Worm (Caenorhabditis elegans): Measurements from ENCODE around the gene idpa-1.

Gene idpa-1

ce11 chrIII:2879703-2880102, 21.3 kb downstream of the idpa-1 start (continued):
- TF ChIP-seq Y67H2A.10 (GFP tag; conservative IDR thresholded peaks at IDR 0.05) = no peak
- no peak for TF ChIP-seq ceh-91 (GFP tag; IDR thresholded peaks at IDR 0.05)
- no peak for TF ChIP-seq nhr-90 (tag; optimal IDR thresholded peaks at IDR 0.05)
- no peak for TF ChIP-seq let-607 (tag; optimal IDR thresholded peaks at IDR 0.05)
- no peak for TF ChIP-seq B0019.2 (GFP tag; conservative IDR thresholded peaks at IDR 0.05)
- TF ChIP-seq Y53F4B.3 (GFP tag; IDR thresholded peaks at IDR 0.05) = no peak
- no peak for TF ChIP-seq athp-1 (tag; optimal IDR thresholded peaks at IDR 0.05)
- no peak for TF ChIP-seq snpc-4 (GFP tag; optimal IDR thresholded peaks at IDR 0.05)
- no peak for TF ChIP-seq snpc-4 (tag; optimal IDR thresholded peaks at IDR 0.05)
- TF ChIP-seq D2030.7 (GFP tag; IDR thresholded peaks at IDR 0.05) = peak; percentile 33; the same call in 1 of the 2 replicates
- TF ChIP-seq pha-4 (tag; optimal IDR thresholded peaks at IDR 0.05) = no peak
- no peak for TF ChIP-seq madf-8 (GFP tag; conservative IDR thresholded peaks at IDR 0.05)
- TF ChIP-seq xnd-1 (tag; optimal IDR thresholded peaks at IDR 0.05) = no peak
- no peak for TF ChIP-seq F10E7.11 (tag; optimal IDR thresholded peaks at IDR 0.05)
- peak; percentile 19; the same call in 1 of the 2 replicates for TF ChIP-seq hmg-1.2 (GFP tag; IDR thresholded peaks at IDR 0.05)
- no peak for TF ChIP-seq snpc-3.4 (tag; optimal IDR thresholded peaks at IDR 0.05)
- TF ChIP-seq bed-1 (GFP tag; IDR thresholded peaks at IDR 0.05) = no peak
- TF ChIP-seq rcor-1 (GFP tag; IDR thresholded peaks at IDR 0.05) = peak; percentile 8; the same call in 1 of the 2 replicates
- TF ChIP-seq sea-2 (GFP tag; IDR thresholded peaks at IDR 0.05) = no peak
- no peak for TF ChIP-seq B0336.3 (GFP tag; IDR thresholded peaks at IDR 0.05)
- TF ChIP-seq B0035.1 (tag; optimal IDR thresholded peaks at IDR 0.05) = no peak
- no peak for TF ChIP-seq F37B4.10 (GFP tag; IDR thresholded peaks at IDR 0.05)
- TF ChIP-seq ztf-3 (GFP tag; optimal IDR thresholded peaks at IDR 0.05) = no peak
- TF ChIP-seq nfya-1 (tag; optimal IDR thresholded peaks at IDR 0.05; ENCODE audit: borderline replicate concordance, insufficient read depth) = no peak
- TF ChIP-seq sdz-38 (tag; optimal IDR thresholded peaks at IDR 0.05) = no peak
- no peak for TF ChIP-seq hsf-1 (GFP tag; IDR thresholded peaks at IDR 0.05)
- TF ChIP-seq lin-54 (GFP tag; optimal IDR thresholded peaks at IDR 0.05) = no peak
- no peak for TF ChIP-seq egrh-3 (GFP tag; IDR thresholded peaks at IDR 0.05)
- no peak for TF ChIP-seq ccch-3 (GFP tag; optimal IDR thresholded peaks at IDR 0.05)
- no peak for TF ChIP-seq hlh-26 (GFP tag; conservative IDR thresholded peaks at IDR 0.05)
- no peak for TF ChIP-seq F22D6.2 (tag; optimal IDR thresholded peaks at IDR 0.05)
- TF ChIP-seq zfh-2 (GFP tag; conservative IDR thresholded peaks at IDR 0.05) = peak; percentile 54; the same call in 1 of the 2 replicates
- TF ChIP-seq attf-3 (GFP tag; conservative IDR thresholded peaks at IDR 0.05) = no peak
- no peak for TF ChIP-seq nhr-27 (tag; optimal IDR thresholded peaks at IDR 0.05)
- no peak for TF ChIP-seq efl-1 (GFP tag; optimal IDR thresholded peaks at IDR 0.05)
- TF ChIP-seq F57A8.1 (GFP tag; optimal IDR thresholded peaks at IDR 0.05) = no peak
- TF ChIP-seq rpc-1 (optimal IDR thresholded peaks at IDR 0.05) = no peak
- TF ChIP-seq rpc-1 (tag; optimal IDR thresholded peaks at IDR 0.05) = no peak
- TF ChIP-seq dox-1 (GFP tag; IDR thresholded peaks at IDR 0.05) = 0 out of 2 replicates have a peak, but pooled peaks have one; percentile 30
- peak; percentile 47 for TF ChIP-seq tbp1 (GFP tag; optimal IDR thresholded peaks at IDR 0.05)
- no peak for TF ChIP-seq dpff-1 (tag; optimal IDR thresholded peaks at IDR 0.05)
- no peak for TF ChIP-seq Y95B8A.8 (GFP tag; IDR thresholded peaks at IDR 0.05)
- TF ChIP-seq Y56A3A.18 (GFP tag; IDR thresholded peaks at IDR 0.05) = no peak
- no peak for TF ChIP-seq F52B5.7 (tag; optimal IDR thresholded peaks at IDR 0.05)
- no peak for TF ChIP-seq snpc-1.3 (tag; optimal IDR thresholded peaks at IDR 0.05; ENCODE audit: insufficient read depth)
- TF ChIP-seq madf-6 (GFP tag; IDR thresholded peaks at IDR 0.05) = no peak
- no peak for TF ChIP-seq ZK185.1 (tag; optimal IDR thresholded peaks at IDR 0.05; ENCODE audit: poor library complexity, severe bottlenecking)
- TF ChIP-seq nhr-80 (tag; optimal IDR thresholded peaks at IDR 0.05) = no peak

Data from whole organism, young adult.